ENCODE assay signal across 1 fruit fly cellular context in genomic region chr3L:16004401-16005237, dm6.
TF ChIP-seq lines count a peak whose summit lies in the region.

Gene hzg (minus strand): TSS chr3L:16004736.
Gene mRpS31 (plus strand): TSS chr3L:16005193.

TF ChIP-seq in whole organism, embryonic, 481 proteins besides CTCF, POLR2A, EP300 and RAD21 (continued from another document and continues in another):
- TF ChIP-seq NfI (GFP tag; optimal IDR thresholded peaks at IDR 0.05; lab: Kevin White, UChicago), result peak; percentile 44
- TF ChIP-seq Bdp1 (GFP tag; optimal IDR thresholded peaks at IDR 0.05; lab: Kevin White, UChicago), result peak; percentile 26
- no peak for TF ChIP-seq Vsx1 (GFP tag; optimal IDR thresholded peaks at IDR 0.05; lab: Kevin White, UChicago)
- peak; percentile 5 for TF ChIP-seq CG3281 (GFP tag; optimal IDR thresholded peaks at IDR 0.05; lab: Kevin White, UChicago)
- TF ChIP-seq Nf-YA (GFP tag; IDR thresholded peaks at IDR 0.05; lab: Robert Waterston, UW), result 0 out of 2 replicates have a peak, but pooled peaks have one; percentile 7
- TF ChIP-seq CG4730 (GFP tag; IDR thresholded peaks at IDR 0.05; lab: Robert Waterston, UW), result no peak
- peak; percentile 45 for TF ChIP-seq CG12942 (GFP tag; optimal IDR thresholded peaks at IDR 0.05; lab: Kevin White, UChicago)
- peak; percentile 54 for TF ChIP-seq Max (GFP tag; optimal IDR thresholded peaks at IDR 0.05; lab: Kevin White, UChicago)
- TF ChIP-seq jing (GFP tag; optimal IDR thresholded peaks at IDR 0.05; lab: Kevin White, UChicago), result no peak
- no peak for TF ChIP-seq hkb (optimal IDR thresholded peaks at IDR 0.05; lab: Kevin White, UChicago)
- no peak for TF ChIP-seq hkb (GFP tag; IDR thresholded peaks at IDR 0.05; lab: Robert Waterston, UW)
- TF ChIP-seq HLH4C (GFP tag; IDR thresholded peaks at IDR 0.05; lab: Robert Waterston, UW; ENCODE audit: partially characterized antibody), result no peak
- TF ChIP-seq CG18476 (GFP tag; optimal IDR thresholded peaks at IDR 0.05; lab: Kevin White, UChicago), result peak; percentile 61
- TF ChIP-seq BtbVII (GFP tag; optimal IDR thresholded peaks at IDR 0.05; lab: Kevin White, UChicago), result peak; percentile 9
- peak; percentile 87 for TF ChIP-seq Med (GFP tag; lab: Kevin White, UChicago)
- peak; percentile 51 for TF ChIP-seq CG6272 (GFP tag; IDR thresholded peaks at IDR 0.05; lab: Robert Waterston, UW)
- peak; percentile 61 for TF ChIP-seq pzg (GFP tag; optimal IDR thresholded peaks at IDR 0.05; lab: Kevin White, UChicago)
- TF ChIP-seq CG2202 (tag; optimal IDR thresholded peaks at IDR 0.05; lab: Kevin White, UChicago), result no peak
- TF ChIP-seq CG3838 (GFP tag; optimal IDR thresholded peaks at IDR 0.05; lab: Kevin White, UChicago), result peak; percentile 32
- TF ChIP-seq Scr (GFP tag; IDR thresholded peaks at IDR 0.05; lab: Robert Waterston, UW; ENCODE audit: partially characterized antibody), result no peak
- TF ChIP-seq CG12219 (GFP tag; optimal IDR thresholded peaks at IDR 0.05; lab: Kevin White, UChicago), result no peak
- TF ChIP-seq CG10462 (GFP tag; optimal IDR thresholded peaks at IDR 0.05; lab: Kevin White, UChicago), result peak; percentile 32
- TF ChIP-seq CG10431 (GFP tag; optimal IDR thresholded peaks at IDR 0.05; lab: Kevin White, UChicago), result peak; percentile 39
- TF ChIP-seq dmrt11E (tag; optimal IDR thresholded peaks at IDR 0.05; lab: Kevin White, UChicago), result peak; percentile 39
- peak; percentile 54 for TF ChIP-seq CG1602 (GFP tag; optimal IDR thresholded peaks at IDR 0.05; lab: Kevin White, UChicago)
- peak; percentile 20 for TF ChIP-seq CG15601 (tag; optimal IDR thresholded peaks at IDR 0.05; lab: Kevin White, UChicago)
- TF ChIP-seq CG8089 (GFP tag; optimal IDR thresholded peaks at IDR 0.05; lab: Kevin White, UChicago), result no peak
- TF ChIP-seq bsh (GFP tag; optimal IDR thresholded peaks at IDR 0.05; lab: Kevin White, UChicago), result peak; percentile 55 to 81
- TF ChIP-seq E2f1 (GFP tag; IDR thresholded peaks at IDR 0.05; lab: Robert Waterston, UW), result no peak
- peak; percentile 13 for TF ChIP-seq repo (GFP tag; optimal IDR thresholded peaks at IDR 0.05; lab: Kevin White, UChicago)
- TF ChIP-seq CG14014 (GFP tag; IDR thresholded peaks at IDR 0.05; lab: Robert Waterston, UW), result no peak
- peak; percentile 27 for TF ChIP-seq nerfin-1 (tag; optimal IDR thresholded peaks at IDR 0.05; lab: Kevin White, UChicago)
- TF ChIP-seq eyg (GFP tag; optimal IDR thresholded peaks at IDR 0.05; lab: Kevin White, UChicago), result peak; percentile 24
- peak; percentile 61; the same call in 1 of the 3 replicates for TF ChIP-seq sr (GFP tag; IDR thresholded peaks at IDR 0.05; lab: Robert Waterston, UW)
- peak; percentile 31 for TF ChIP-seq lab (GFP tag; optimal IDR thresholded peaks at IDR 0.05; lab: Kevin White, UChicago)
- TF ChIP-seq Doc2 (GFP tag; IDR thresholded peaks at IDR 0.05; lab: Robert Waterston, UW), result no peak
- TF ChIP-seq CG13424 (tag; optimal IDR thresholded peaks at IDR 0.05; lab: Kevin White, UChicago), result peak; percentile 65
- TF ChIP-seq YL-1 (GFP tag; optimal IDR thresholded peaks at IDR 0.05; lab: Kevin White, UChicago), result peak; percentile 35
- TF ChIP-seq CG12104 (GFP tag; optimal IDR thresholded peaks at IDR 0.05; lab: Kevin White, UChicago), result no peak
- TF ChIP-seq Taf1 (GFP tag; IDR thresholded peaks at IDR 0.05; lab: Robert Waterston, UW), result peak; percentile 54; the same call in 1 of the 2 replicates
- TF ChIP-seq CG16813 (GFP tag; IDR thresholded peaks at IDR 0.05; lab: Robert Waterston, UW; ENCODE audit: partially characterized antibody), result no peak
- no peak for TF ChIP-seq caup (GFP tag; optimal IDR thresholded peaks at IDR 0.05; lab: Kevin White, UChicago; ENCODE audit: severe bottlenecking)
- peak; percentile 53 for TF ChIP-seq unpg (GFP tag; optimal IDR thresholded peaks at IDR 0.05; lab: Kevin White, UChicago)
- TF ChIP-seq Gug (GFP tag; IDR thresholded peaks at IDR 0.05; lab: Robert Waterston, UW), result peak; percentile 19; the same call in 1 of the 4 replicates
- peak; percentile 22 for TF ChIP-seq Hmx (GFP tag; optimal IDR thresholded peaks at IDR 0.05; lab: Kevin White, UChicago)
- no peak for TF ChIP-seq CG12236 (GFP tag; optimal IDR thresholded peaks at IDR 0.05; lab: Kevin White, UChicago)
- TF ChIP-seq CG14965 (GFP tag; optimal IDR thresholded peaks at IDR 0.05; lab: Kevin White, UChicago; ENCODE audit: borderline replicate concordance), result no peak
- no peak for TF ChIP-seq CG10543 (GFP tag; optimal IDR thresholded peaks at IDR 0.05; lab: Kevin White, UChicago)
- TF ChIP-seq CG1233 (GFP tag; optimal IDR thresholded peaks at IDR 0.05; lab: Kevin White, UChicago), result peak; percentile 45
- TF ChIP-seq MESR4 (GFP tag; optimal IDR thresholded peaks at IDR 0.05; lab: Kevin White, UChicago), result peak; percentile 63
- TF ChIP-seq CG14860 (GFP tag; IDR thresholded peaks at IDR 0.05; lab: Robert Waterston, UW; ENCODE audit: partially characterized antibody), result no peak
- TF ChIP-seq CG31224 (GFP tag; IDR thresholded peaks at IDR 0.05; lab: Robert Waterston, UW), result 0 out of 2 replicates have a peak, but pooled peaks have one; percentile 35
- no peak for TF ChIP-seq gsb (GFP tag; IDR thresholded peaks at IDR 0.05; lab: Robert Waterston, UW)
- TF ChIP-seq Spps (tag; optimal IDR thresholded peaks at IDR 0.05; lab: Kevin White, UChicago), result no peak
- peak; percentile 41 for TF ChIP-seq CG4404 (GFP tag; IDR thresholded peaks at IDR 0.05; lab: Robert Waterston, UW)
- TF ChIP-seq GATAe (GFP tag; conservative IDR thresholded peaks at IDR 0.05; lab: Robert Waterston, UW), result no peak
- peak; percentile 45 for TF ChIP-seq fd96Cb (tag; optimal IDR thresholded peaks at IDR 0.05; lab: Kevin White, UChicago)
- TF ChIP-seq jigr1 (GFP tag; IDR thresholded peaks at IDR 0.05; lab: Robert Waterston, UW), result no peak
- TF ChIP-seq CG13894 (tag; optimal IDR thresholded peaks at IDR 0.05; lab: Kevin White, UChicago), result peak; percentile 44
- TF ChIP-seq Atf6 (GFP tag; IDR thresholded peaks at IDR 0.05; lab: Robert Waterston, UW), result peak; percentile 48; the same call in 1 of the 2 replicates
- peak; percentile 69 for TF ChIP-seq rib (GFP tag; IDR thresholded peaks at IDR 0.05; lab: Robert Waterston, UW)
- TF ChIP-seq crp (GFP tag; optimal IDR thresholded peaks at IDR 0.05; lab: Kevin White, UChicago), result no peak
- no peak for TF ChIP-seq luna (GFP tag; optimal IDR thresholded peaks at IDR 0.05; lab: Kevin White, UChicago)
- TF ChIP-seq D (optimal IDR thresholded peaks at IDR 0.05; lab: Kevin White, UChicago), result no peak
- peak; percentile 26 for TF ChIP-seq D (GFP tag; optimal IDR thresholded peaks at IDR 0.05; lab: Kevin White, UChicago)
- TF ChIP-seq CG3847 (GFP tag; IDR thresholded peaks at IDR 0.05; lab: Robert Waterston, UW), result peak; percentile 61
- no peak for TF ChIP-seq cas (GFP tag; IDR thresholded peaks at IDR 0.05; lab: Robert Waterston, UW)
- TF ChIP-seq schlank (tag; optimal IDR thresholded peaks at IDR 0.05; lab: Kevin White, UChicago), result no peak
- TF ChIP-seq CG8944 (GFP tag; optimal IDR thresholded peaks at IDR 0.05; lab: Kevin White, UChicago), result peak; percentile 3
- no peak for TF ChIP-seq fd64A (GFP tag; optimal IDR thresholded peaks at IDR 0.05; lab: Kevin White, UChicago)
- TF ChIP-seq Bgb (GFP tag; IDR thresholded peaks at IDR 0.05; lab: Robert Waterston, UW; ENCODE audit: partially characterized antibody), result peak; percentile 25; the same call in 1 of the 2 replicates
- no peak for TF ChIP-seq sc (optimal IDR thresholded peaks at IDR 0.05; lab: Kevin White, UChicago)
- TF ChIP-seq sc (GFP tag; optimal IDR thresholded peaks at IDR 0.05; lab: Kevin White, UChicago), result no peak
- no peak for TF ChIP-seq HLHmδ (GFP tag; optimal IDR thresholded peaks at IDR 0.05; lab: Kevin White, UChicago)
- no peak for TF ChIP-seq wor (GFP tag; IDR thresholded peaks at IDR 0.05; lab: Robert Waterston, UW)
- TF ChIP-seq gce (GFP tag; IDR thresholded peaks at IDR 0.05; lab: Robert Waterston, UW), result no peak
- no peak for TF ChIP-seq HLH3B (GFP tag; IDR thresholded peaks at IDR 0.05; lab: Robert Waterston, UW)
- peak; percentile 26 for TF ChIP-seq CG17385 (GFP tag; optimal IDR thresholded peaks at IDR 0.05; lab: Kevin White, UChicago)
- TF ChIP-seq salm (tag; optimal IDR thresholded peaks at IDR 0.05; lab: Kevin White, UChicago), result no peak
- TF ChIP-seq Hand (GFP tag; optimal IDR thresholded peaks at IDR 0.05; lab: Kevin White, UChicago), result no peak
- TF ChIP-seq CG12391 (tag; optimal IDR thresholded peaks at IDR 0.05; lab: Kevin White, UChicago), result peak; percentile 81
- peak; percentile 62 for TF ChIP-seq cg (GFP tag; optimal IDR thresholded peaks at IDR 0.05; lab: Kevin White, UChicago)
- TF ChIP-seq abd-A (tag; optimal IDR thresholded peaks at IDR 0.05; lab: Kevin White, UChicago), result peak; percentile 37
- TF ChIP-seq Nf-YC (tag; optimal IDR thresholded peaks at IDR 0.05; lab: Kevin White, UChicago), result peak; percentile 56
- no peak for TF ChIP-seq CG11456 (GFP tag; IDR thresholded peaks at IDR 0.05; lab: Robert Waterston, UW)
- peak; percentile 39; the same call in 1 of the 3 replicates for TF ChIP-seq zfh1 (GFP tag; IDR thresholded peaks at IDR 0.05; lab: Robert Waterston, UW)
- no peak for TF ChIP-seq bab2 (GFP tag; optimal IDR thresholded peaks at IDR 0.05; lab: Kevin White, UChicago)
- TF ChIP-seq CG7928 (GFP tag; optimal IDR thresholded peaks at IDR 0.05; lab: Kevin White, UChicago), result no peak
- TF ChIP-seq CG4282 (GFP tag; optimal IDR thresholded peaks at IDR 0.05; lab: Kevin White, UChicago), result no peak
- TF ChIP-seq sna (GFP tag; IDR thresholded peaks at IDR 0.05; lab: Robert Waterston, UW; ENCODE audit: partially characterized antibody), result no peak
- no peak for TF ChIP-seq CG4854 (GFP tag; optimal IDR thresholded peaks at IDR 0.05; lab: Kevin White, UChicago)
- TF ChIP-seq CG6813 (GFP tag; optimal IDR thresholded peaks at IDR 0.05; lab: Kevin White, UChicago), result no peak
- peak; percentile 77 for TF ChIP-seq gem (tag; optimal IDR thresholded peaks at IDR 0.05; lab: Kevin White, UChicago)
- TF ChIP-seq Atf-2 (GFP tag; optimal IDR thresholded peaks at IDR 0.05; lab: Kevin White, UChicago), result peak; percentile 58
- peak; percentile 40 for TF ChIP-seq CG12744 (GFP tag; optimal IDR thresholded peaks at IDR 0.05; lab: Kevin White, UChicago)
- TF ChIP-seq CG2199 (GFP tag; IDR thresholded peaks at IDR 0.05; lab: Robert Waterston, UW), result no peak
- TF ChIP-seq CG17912 (GFP tag; optimal IDR thresholded peaks at IDR 0.05; lab: Kevin White, UChicago), result no peak
- no peak for TF ChIP-seq CG31365 (tag; optimal IDR thresholded peaks at IDR 0.05; lab: Kevin White, UChicago)
- TF ChIP-seq CG2678 (tag; optimal IDR thresholded peaks at IDR 0.05; lab: Kevin White, UChicago), result peak; percentile 68
- no peak for TF ChIP-seq CG17186 (GFP tag; optimal IDR thresholded peaks at IDR 0.05; lab: Kevin White, UChicago)
- no peak for TF ChIP-seq sima (GFP tag; optimal IDR thresholded peaks at IDR 0.05; lab: Kevin White, UChicago)
- TF ChIP-seq CG6683 (GFP tag; optimal IDR thresholded peaks at IDR 0.05; lab: Kevin White, UChicago), result no peak
- no peak for TF ChIP-seq B-H2 (GFP tag; optimal IDR thresholded peaks at IDR 0.05; lab: Kevin White, UChicago)
- peak; percentile 52 for TF ChIP-seq Six4 (GFP tag; optimal IDR thresholded peaks at IDR 0.05; lab: Kevin White, UChicago)
- peak; percentile 20 for TF ChIP-seq gsb-n (tag; optimal IDR thresholded peaks at IDR 0.05; lab: Kevin White, UChicago)
- TF ChIP-seq ase (GFP tag; IDR thresholded peaks at IDR 0.05; lab: Robert Waterston, UW), result no peak
- TF ChIP-seq tx (GFP tag; optimal IDR thresholded peaks at IDR 0.05; lab: Kevin White, UChicago), result peak; percentile 38
- TF ChIP-seq CG13287 (GFP tag; IDR thresholded peaks at IDR 0.05; lab: Robert Waterston, UW; ENCODE audit: partially characterized antibody), result peak; percentile 15; the same call in 1 of the 2 replicates
- TF ChIP-seq ken (GFP tag; IDR thresholded peaks at IDR 0.05; lab: Robert Waterston, UW), result 0 out of 3 replicates have a peak, but pooled peaks have one; percentile 37
- TF ChIP-seq toy (GFP tag; IDR thresholded peaks at IDR 0.05; lab: Robert Waterston, UW), result no peak
- TF ChIP-seq Hmr (GFP tag; optimal IDR thresholded peaks at IDR 0.05; lab: Kevin White, UChicago), result peak; percentile 64
- TF ChIP-seq CG10147 (GFP tag; optimal IDR thresholded peaks at IDR 0.05; lab: Kevin White, UChicago), result peak; percentile 65
- TF ChIP-seq dm (GFP tag; optimal IDR thresholded peaks at IDR 0.05; lab: Kevin White, UChicago), result peak; percentile 38
- TF ChIP-seq crol (GFP tag; IDR thresholded peaks at IDR 0.05; lab: Robert Waterston, UW), result no peak
- no peak for TF ChIP-seq HHEX (GFP tag; optimal IDR thresholded peaks at IDR 0.05; lab: Kevin White, UChicago)
- TF ChIP-seq CG8924 (tag; optimal IDR thresholded peaks at IDR 0.05; lab: Kevin White, UChicago), result peak; percentile 68
- TF ChIP-seq so (GFP tag; IDR thresholded peaks at IDR 0.05; lab: Robert Waterston, UW), result no peak
- TF ChIP-seq CG18599 (GFP tag; optimal IDR thresholded peaks at IDR 0.05; lab: Kevin White, UChicago), result peak; percentile 49
- TF ChIP-seq CG31388 (GFP tag; optimal IDR thresholded peaks at IDR 0.05; lab: Kevin White, UChicago), result no peak
- TF ChIP-seq Ptx1 (GFP tag; IDR thresholded peaks at IDR 0.05; lab: Robert Waterston, UW), result peak; percentile 70
- TF ChIP-seq zf30C (GFP tag; optimal IDR thresholded peaks at IDR 0.05; lab: Kevin White, UChicago), result peak; percentile 5
- TF ChIP-seq CG12299 (tag; optimal IDR thresholded peaks at IDR 0.05; lab: Kevin White, UChicago), result no peak
- TF ChIP-seq CG8359 (GFP tag; optimal IDR thresholded peaks at IDR 0.05; lab: Kevin White, UChicago; ENCODE audit: borderline replicate concordance), result no peak
- no peak for TF ChIP-seq usp (GFP tag; optimal IDR thresholded peaks at IDR 0.05; lab: Kevin White, UChicago)
- TF ChIP-seq CG8290 (GFP tag; optimal IDR thresholded peaks at IDR 0.05; lab: Kevin White, UChicago), result peak; percentile 36
- peak in 1 of 2 experiments; percentile 5 for TF ChIP-seq CG8290 (tag; optimal IDR thresholded peaks at IDR 0.05; lab: Kevin White, UChicago)
- no peak for TF ChIP-seq yki (optimal IDR thresholded peaks at IDR 0.05; lab: Kevin White, UChicago)
- TF ChIP-seq Tbp (GFP tag; optimal IDR thresholded peaks at IDR 0.05; lab: Kevin White, UChicago), result no peak
- TF ChIP-seq Chrac-16 (GFP tag; optimal IDR thresholded peaks at IDR 0.05; lab: Kevin White, UChicago), result peak; percentile 60
- TF ChIP-seq CG7357 (GFP tag; IDR thresholded peaks at IDR 0.05; lab: Robert Waterston, UW), result no peak
- 0 out of 2 replicates have a peak, but pooled peaks have one; percentile 49 for TF ChIP-seq wdn (GFP tag; IDR thresholded peaks at IDR 0.05; lab: Robert Waterston, UW)
- TF ChIP-seq Dip2 (GFP tag; IDR thresholded peaks at IDR 0.05; lab: Robert Waterston, UW), result no peak
- TF ChIP-seq CG17568 (GFP tag; optimal IDR thresholded peaks at IDR 0.05; lab: Kevin White, UChicago), result peak; percentile 58
